Worm (Caenorhabditis elegans): ENCODE measurements around the gene bas-1.

Gene bas-1

DNA sequence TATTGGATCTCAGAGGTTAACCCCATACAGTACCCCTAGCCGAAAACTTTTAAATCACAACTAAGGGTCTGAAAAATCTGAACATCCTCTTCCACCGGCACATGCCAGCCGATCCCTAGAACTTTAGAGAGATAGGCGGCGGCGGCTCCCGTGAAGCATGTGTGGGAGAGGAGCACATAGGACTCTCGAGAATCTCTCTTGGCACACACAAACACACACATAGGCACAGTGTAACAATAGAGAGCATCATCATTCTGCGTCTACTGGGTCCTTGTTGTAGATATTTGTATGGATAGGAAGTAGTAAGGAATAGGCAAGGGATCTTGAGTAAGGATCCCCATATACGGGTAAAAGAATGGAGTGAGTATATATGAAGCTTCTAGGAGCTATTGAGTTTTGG, 46.4 kb upstream of the bas-1 start:
- no peak for TF ChIP-seq dmd-8 (GFP tag; IDR thresholded peaks at IDR 0.05)
- TF ChIP-seq daf-16 (GFP tag; optimal IDR thresholded peaks at IDR 0.05), result no peak
- no peak for TF ChIP-seq daf-16 (tag; optimal IDR thresholded peaks at IDR 0.05)
- TF ChIP-seq rbr-2 (tag; optimal IDR thresholded peaks at IDR 0.05), result no peak
- TF ChIP-seq lin-13 (GFP tag; optimal IDR thresholded peaks at IDR 0.05), result no peak
- TF ChIP-seq fkh-10 (GFP tag; optimal IDR thresholded peaks at IDR 0.05), result no peak
- TF ChIP-seq snpc-1.2 (GFP tag; IDR thresholded peaks at IDR 0.05), result no peak
- no peak for TF ChIP-seq Y5F2A.4 (GFP tag; optimal IDR thresholded peaks at IDR 0.05)

DNA sequence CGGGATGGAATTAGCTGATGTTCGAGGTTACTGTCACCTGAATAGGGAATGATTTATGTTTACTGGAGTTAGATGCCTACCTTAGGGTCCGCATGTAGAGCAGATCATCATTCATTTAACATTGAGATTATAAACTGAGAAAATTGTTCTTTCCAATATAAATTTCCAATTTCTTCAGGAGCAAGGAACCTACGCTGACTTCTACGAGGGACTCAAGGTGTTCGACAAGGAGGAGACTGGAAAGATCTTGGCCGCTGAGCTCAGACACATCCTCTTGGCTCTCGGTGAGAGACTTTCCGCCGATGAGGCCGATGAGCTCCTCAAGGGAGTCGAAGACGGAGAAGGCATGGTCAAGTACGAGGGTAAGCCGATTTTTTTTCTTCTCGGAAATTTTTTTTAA, 45.6 kb upstream of the bas-1 start:
- TF ChIP-seq ceh-82 (tag; optimal IDR thresholded peaks at IDR 0.05), result no peak
- TF ChIP-seq lin-1 (GFP tag; IDR thresholded peaks at IDR 0.05), result no peak
- TF ChIP-seq dmd-9 (GFP tag; IDR thresholded peaks at IDR 0.05), result no peak
- peak; percentile 50 for TF ChIP-seq set-16 (GFP tag; IDR thresholded peaks at IDR 0.05)
- TF ChIP-seq attf-4 (tag; optimal IDR thresholded peaks at IDR 0.05), result no peak
- peak in 1 of 2 experiments; percentile 68 for TF ChIP-seq unc-62 (GFP tag; optimal IDR thresholded peaks at IDR 0.05 in 1 of 2)
- no peak for TF ChIP-seq unc-62 (tag; optimal IDR thresholded peaks at IDR 0.05)

DNA sequence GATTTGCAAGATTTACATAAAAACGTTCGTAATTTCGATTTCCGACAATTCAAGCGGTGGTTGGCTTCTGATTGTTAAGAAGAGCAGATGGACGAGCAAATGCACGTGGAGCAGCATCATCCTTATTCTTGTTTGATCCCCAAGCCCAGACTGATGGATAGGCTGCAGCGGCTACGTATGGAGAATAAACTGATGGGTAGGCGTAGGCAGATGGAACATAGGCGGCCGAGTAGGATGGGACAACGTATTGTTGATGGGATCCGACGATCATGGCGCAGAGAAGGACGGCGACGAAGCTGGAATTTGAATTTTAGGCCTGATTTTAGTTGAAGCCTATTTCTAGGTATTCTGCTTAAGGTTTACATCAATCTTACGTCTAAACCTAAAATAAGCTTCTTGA, 43.8 kb upstream of the bas-1 start:
- no peak for TF ChIP-seq nhr-111 (GFP tag; optimal IDR thresholded peaks at IDR 0.05)
- no peak for TF ChIP-seq zfp-2 (tag; optimal IDR thresholded peaks at IDR 0.05)
- TF ChIP-seq dpl-1 (GFP tag; optimal IDR thresholded peaks at IDR 0.05), result no peak
- TF ChIP-seq egl-43 (GFP tag; IDR thresholded peaks at IDR 0.05), result peak; percentile 55; the same call in 1 of the 2 replicates
- TF ChIP-seq lin-13 (GFP tag; optimal IDR thresholded peaks at IDR 0.05), result no peak
- TF ChIP-seq arid-1 (GFP tag; conservative IDR thresholded peaks at IDR 0.05), result 0 out of 2 replicates have a peak, but pooled peaks have one; percentile 35

DNA sequence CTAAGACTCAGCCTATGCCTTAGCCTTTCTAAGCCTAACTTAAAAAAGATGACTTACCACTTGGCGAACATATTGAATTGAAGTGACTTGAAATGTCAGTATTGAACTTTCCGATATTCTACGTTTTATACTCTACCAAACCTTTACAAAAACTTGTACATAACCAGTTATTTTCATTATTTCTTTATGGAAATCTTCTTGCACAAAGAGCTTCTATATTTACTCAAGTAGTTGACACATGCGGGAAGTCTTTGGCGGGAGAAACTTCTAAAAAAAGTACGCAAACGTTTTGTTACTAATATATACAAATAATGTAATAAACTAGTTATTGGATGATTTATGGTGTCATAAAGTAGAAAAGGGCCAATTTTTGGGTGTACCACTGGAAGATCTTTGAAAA, 43.4 kb upstream of the bas-1 start, which contains the start of gene nspb-12:
Gene nspb-12, minus strand, starts transcription at position 101 of the 400 bp plus-strand sequence.
- TF ChIP-seq ztf-11 (tag; optimal IDR thresholded peaks at IDR 0.05) (no peak), aha-1 (tag) (peak; percentile 1), ceh-20 (GFP tag; IDR thresholded peaks at IDR 0.05) (no peak)

DNA sequence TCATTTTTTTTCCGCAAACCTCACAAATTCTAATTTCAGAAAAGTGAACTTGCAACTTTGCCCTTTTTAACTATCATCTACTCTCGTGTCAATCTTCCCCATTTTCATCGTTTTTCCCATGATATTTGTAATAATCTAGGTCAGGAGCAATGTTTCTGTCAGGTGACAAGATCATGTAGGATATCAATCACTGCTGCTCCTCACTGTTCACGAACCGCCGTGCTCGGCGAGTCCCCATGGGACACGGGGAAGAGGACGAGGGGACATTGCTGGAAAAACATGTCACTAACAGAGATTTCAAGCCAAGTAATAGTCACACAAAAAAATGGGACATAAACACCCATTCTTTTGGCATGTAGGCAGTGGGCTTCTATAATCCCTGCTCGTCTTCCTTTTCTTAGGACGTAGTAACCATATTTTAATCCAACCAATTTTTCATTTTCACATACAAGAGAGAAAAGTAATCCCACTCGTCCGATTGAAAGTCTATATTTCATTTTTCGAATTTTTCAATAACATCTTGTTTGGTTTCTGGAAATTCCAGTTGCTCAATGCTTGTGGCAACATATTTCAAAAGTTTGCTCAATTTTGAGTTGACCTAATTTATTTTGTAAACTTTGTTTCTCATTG, 41.1 kb upstream of the bas-1 start:
- TF ChIP-seq lin-1 (GFP tag; IDR thresholded peaks at IDR 0.05) (no peak), Y105C5A.15 (GFP tag; IDR thresholded peaks at IDR 0.05) (no peak), unc-62 (GFP tag; optimal IDR thresholded peaks at IDR 0.05 in 1 of 2) (peak in 1 of 2 experiments; percentile 86), unc-62 (tag; optimal IDR thresholded peaks at IDR 0.05) (no peak), hmg-1.1 (GFP tag; IDR thresholded peaks at IDR 0.05) (no peak), dmd-8 (GFP tag; IDR thresholded peaks at IDR 0.05) (no peak), Y48G9A.11 (GFP tag; IDR thresholded peaks at IDR 0.05) (no peak), lir-3 (tag; optimal IDR thresholded peaks at IDR 0.05) (no peak), arid-1 (GFP tag; conservative IDR thresholded peaks at IDR 0.05) (no peak), madf-5 (GFP tag; IDR thresholded peaks at IDR 0.05) (no peak), jun-1 (tag; optimal IDR thresholded peaks at IDR 0.05) (no peak), ceh-20 (GFP tag; IDR thresholded peaks at IDR 0.05) (peak; percentile 48; the same call in 1 of the 2 replicates), nhr-48 (tag; optimal IDR thresholded peaks at IDR 0.05) (no peak), D1046.2 (GFP tag; IDR thresholded peaks at IDR 0.05) (no peak), mdt-29 (GFP tag; IDR thresholded peaks at IDR 0.05) (no peak), hlh-30 (tag; optimal IDR thresholded peaks at IDR 0.05; ENCODE audit: insufficient read depth) (peak; percentile 10)
